Worm (Caenorhabditis elegans) whole organism, early embryonic: ENCODE results near the gene F17C11.26.

Source experiments
- B0310.2 ChIP-seq: sonication (generic microtip); optimal IDR thresholded peaks from 2 replicates; lab custom pipeline; 2016; ENCODE audit warnings: mild to moderate bottlenecking, missing genetic modification characterization, missing compliant biosample characterization
- F13C5.2 ChIP-seq: sonication (generic microtip); optimal IDR thresholded peaks from 2 replicates; lab custom pipeline; 2017; ENCODE audit warnings: mild to moderate bottlenecking, missing genetic modification characterization, inconsistent platforms, missing compliant biosample characterization
- aly-1 ChIP-seq: sonication (generic microtip); optimal IDR thresholded peaks from 2 replicates; lab custom pipeline; 2016; ENCODE audit warnings: missing genetic modification characterization, missing compliant biosample characterization
- ama-1 ChIP-seq: fragments of 150-350 bp; optimal IDR thresholded peaks from 2 replicates; lab custom pipeline; 2014
- ceh-13 ChIP-seq: fragments of 200-800 bp; sonication (Bioruptor generic); optimal IDR thresholded peaks from 2 replicates; lab custom pipeline; 2018; ENCODE audit warnings: mild to moderate bottlenecking, missing genetic modification characterization, missing compliant biosample characterization
- ceh-36 ChIP-seq: sonication (generic microtip); optimal IDR thresholded peaks from 2 replicates; lab custom pipeline; 2016; ENCODE audit warnings: missing genetic modification characterization, inconsistent platforms, missing compliant biosample characterization
- ets-7 ChIP-seq: sonication (generic microtip); optimal IDR thresholded peaks from 2 replicates; lab custom pipeline; 2016; ENCODE audit warnings: missing genotype, missing genetic modification characterization, missing compliant biosample characterization
- flt-1 ChIP-seq: fragments of 200-800 bp; sonication (Bioruptor generic); IDR thresholded peaks from 2 replicates; pipeline ENCODE4 v1.3.6; 2022; ENCODE audit warnings: missing genetic modification characterization, missing compliant biosample characterization
- hmbx-1 ChIP-seq: sonication (generic microtip); optimal IDR thresholded peaks from 2 replicates; lab custom pipeline; 2016; ENCODE audit warnings: mild to moderate bottlenecking, missing genetic modification characterization, missing compliant biosample characterization
- hmg-4 ChIP-seq: fragments of 200-800 bp; sonication (Bioruptor generic); optimal IDR thresholded peaks from 2 replicates; lab custom pipeline; 2018; ENCODE audit warnings: mild to moderate bottlenecking, missing genetic modification characterization, missing compliant biosample characterization
- hnd-1 ChIP-seq: sonication (generic microtip); optimal IDR thresholded peaks from 2 replicates; lab custom pipeline; 2016; ENCODE audit warnings: missing genetic modification characterization, missing compliant biosample characterization
- pes-1 ChIP-seq: fragments of 200-800 bp; sonication (Bioruptor generic); IDR thresholded peaks from 2 replicates; pipeline ENCODE4 v1.3.6; 2022; ENCODE audit warnings: missing genetic modification reagents, missing genetic modification characterization, missing compliant biosample characterization
- scrt-1 ChIP-seq: fragments of 200-800 bp; sonication (Bioruptor generic); IDR thresholded peaks from 2 replicates; pipeline ENCODE4 v1.3.6; 2022; ENCODE audit warnings: missing genetic modification characterization, missing compliant biosample characterization
- sea-1 ChIP-seq: fragments of 200-800 bp; sonication (Bioruptor generic); conservative IDR thresholded peaks from 2 replicates; pipeline ENCODE4 v1.3.6; 2022; ENCODE audit warnings: missing genetic modification characterization, missing compliant biosample characterization
- tbx-11 ChIP-seq: fragments of 200-800 bp; sonication (Bioruptor generic); IDR thresholded peaks from 2 replicates; pipeline ENCODE4 v1.3.6; 2022; ENCODE audit warnings: missing genetic modification characterization, missing compliant biosample characterization
- tbx-37 ChIP-seq: fragments of 200-800 bp; sonication (Bioruptor generic); conservative IDR thresholded peaks from 2 replicates; pipeline ENCODE4 v1.3.6; 2022; ENCODE audit warnings: missing genetic modification reagents, missing genetic modification characterization, missing compliant biosample characterization
- tra-4 ChIP-seq: sonication (generic microtip); optimal IDR thresholded peaks from 2 replicates; lab custom pipeline; 2017; ENCODE audit warnings: missing genetic modification characterization, missing compliant biosample characterization

Gene F17C11.26

ce11 chrV:10941150-10941549, at the start of gene F17C11.26:
Gene F17C11.26 (plus strand): TSS chrV:10941450.
- no peak for TF ChIP-seq tbx-11 (GFP tag; lab: Robert Waterston, UW)
- TF ChIP-seq hmbx-1 (tag; lab: Kevin White, UChicago) = no peak
- no peak for TF ChIP-seq F13C5.2 (tag; lab: Kevin White, UChicago)
- no peak for TF ChIP-seq hnd-1 (tag; lab: Kevin White, UChicago)
- TF ChIP-seq ceh-36 (tag; lab: Kevin White, UChicago) = no peak
- no peak for TF ChIP-seq sea-1
- no peak for TF ChIP-seq B0310.2 (tag; lab: Kevin White, UChicago)
- no peak for TF ChIP-seq ama-1 (lab: Kevin White, UChicago)
- no peak for TF ChIP-seq scrt-1 (GFP tag; lab: Robert Waterston, UW)
- TF ChIP-seq aly-1 (tag; lab: Kevin White, UChicago) = no peak
- no peak for TF ChIP-seq tbx-37
- no peak for TF ChIP-seq pes-1 (GFP tag; lab: Robert Waterston, UW)
- no peak for TF ChIP-seq tra-4 (tag; lab: Kevin White, UChicago)
- TF ChIP-seq hmg-4 (GFP tag; lab: Kevin White, UChicago) = no peak
- TF ChIP-seq flt-1 (GFP tag; lab: Robert Waterston, UW) = no peak
- TF ChIP-seq ets-7 (tag; lab: Kevin White, UChicago) = no peak
- no peak for TF ChIP-seq ceh-13 (GFP tag; lab: Kevin White, UChicago)

DNA sequence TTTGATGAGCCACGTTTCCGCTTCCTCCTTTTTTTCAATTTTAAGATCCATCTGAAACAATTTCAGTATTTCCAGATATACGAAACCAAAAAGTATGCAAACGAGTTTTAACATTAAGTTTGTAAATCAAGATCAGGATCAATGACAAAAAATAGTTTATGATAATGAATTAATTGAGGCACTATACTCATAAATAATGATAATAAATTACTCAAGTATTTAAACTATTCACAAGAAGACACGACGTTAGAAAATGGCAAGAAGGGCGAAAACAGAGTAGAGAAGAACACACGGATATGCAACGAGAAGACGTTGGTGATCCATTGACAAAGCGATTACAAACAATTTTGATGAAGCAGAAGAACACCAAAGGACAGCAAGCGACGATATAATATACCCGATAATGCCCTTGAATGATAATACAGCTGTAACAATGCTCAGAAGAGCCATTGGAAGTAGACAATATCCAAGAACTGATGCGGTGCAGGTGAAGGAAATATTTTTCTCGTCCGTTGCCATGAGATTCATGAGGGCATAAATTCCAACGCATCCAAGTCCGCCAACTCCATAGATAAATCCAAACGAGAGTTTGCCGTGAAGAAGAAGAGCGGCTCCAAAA, 47.6 kb upstream of the F17C11.26 start, which contains the start of gene F32D8.4:
Gene F32D8.4, minus strand, starts transcription at position 51 of the 619 bp plus-strand sequence.
- no peak for TF ChIP-seq B0310.2 (tag; lab: Kevin White, UChicago)
- no peak for TF ChIP-seq flt-1 (GFP tag; lab: Robert Waterston, UW)

DNA sequence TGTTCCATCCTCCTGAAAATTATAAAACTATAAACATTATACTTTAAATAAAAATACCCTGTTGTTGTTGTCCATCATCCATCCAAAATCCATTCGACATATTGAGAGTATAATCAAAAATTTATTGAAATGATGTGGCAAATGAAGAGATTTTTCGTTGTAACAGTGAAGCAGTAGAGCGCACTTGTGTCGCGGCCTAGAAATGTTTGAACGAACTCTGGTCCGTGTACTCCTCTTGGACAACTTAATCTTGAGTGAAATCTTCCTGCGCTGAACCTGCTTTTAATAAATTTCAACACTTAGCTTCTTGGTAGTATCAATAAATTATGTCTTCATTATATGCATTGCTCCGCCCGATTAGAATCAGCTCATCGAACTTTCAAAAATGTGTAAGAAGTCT, 46.6 kb upstream of the F17C11.26 start, which contains the start of the genes F32D8.14 and F32D8.5:
Gene F32D8.14, minus strand, starts transcription at position 188 of the 400 bp plus-strand sequence.
Gene F32D8.5, plus strand, starts transcription at position 200 of the 400 bp plus-strand sequence.
- TF ChIP-seq F13C5.2 (tag; lab: Kevin White, UChicago) (peak; percentile 19), tbx-37 (peak; percentile 69), hnd-1 (tag; lab: Kevin White, UChicago) (no peak), pes-1 (GFP tag; lab: Robert Waterston, UW) (peak; percentile 28; the same call in 1 of the 2 replicates), flt-1 (GFP tag; lab: Robert Waterston, UW) (no peak; the same call in 1 of the 2 replicates), ama-1 (lab: Kevin White, UChicago) (no peak)

DNA sequence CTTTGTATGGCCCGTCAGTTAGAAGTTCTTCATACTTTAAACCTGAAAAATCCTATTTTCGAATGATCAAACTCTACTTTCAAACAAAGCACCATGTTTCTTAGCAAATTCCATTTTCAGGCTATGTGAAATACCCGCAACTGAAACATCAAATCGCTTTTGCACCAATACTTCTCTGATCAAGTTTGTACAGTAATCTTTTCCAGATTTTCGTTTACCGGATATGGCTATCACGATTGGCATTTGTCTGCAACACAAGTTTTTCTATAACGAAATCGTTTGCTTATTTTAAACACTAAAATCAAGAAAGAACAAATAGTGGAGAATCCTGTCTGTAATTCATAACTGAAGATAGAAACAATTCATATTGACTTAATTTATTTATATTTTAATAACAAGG, 45.0 kb upstream of the F17C11.26 start, which contains the start of gene F32D8.13:
Gene F32D8.13, minus strand, starts transcription at position 249 of the 400 bp plus-strand sequence.
- TF ChIP-seq aly-1 (tag; lab: Kevin White, UChicago) = no peak
- no peak for TF ChIP-seq ets-7 (tag; lab: Kevin White, UChicago)
- no peak for TF ChIP-seq B0310.2 (tag; lab: Kevin White, UChicago)
- no peak for TF ChIP-seq ceh-36 (tag; lab: Kevin White, UChicago)
- no peak for TF ChIP-seq hmg-4 (GFP tag; lab: Kevin White, UChicago)
- no peak for TF ChIP-seq ama-1 (lab: Kevin White, UChicago)
- TF ChIP-seq flt-1 (GFP tag; lab: Robert Waterston, UW) = no peak
- no peak for TF ChIP-seq sea-1
- no peak for TF ChIP-seq hmbx-1 (tag; lab: Kevin White, UChicago)
- no peak for TF ChIP-seq hnd-1 (tag; lab: Kevin White, UChicago)

ce11 chrV:10896706-10897105, 44.5 kb upstream of the F17C11.26 start:
- TF ChIP-seq pes-1 (GFP tag; lab: Robert Waterston, UW) (no peak), ama-1 (lab: Kevin White, UChicago) (no peak), tbx-37 (no peak), sea-1 (no peak), hmg-4 (GFP tag; lab: Kevin White, UChicago) (no peak), F13C5.2 (tag; lab: Kevin White, UChicago) (no peak), ceh-36 (tag; lab: Kevin White, UChicago) (no peak), tbx-11 (GFP tag; lab: Robert Waterston, UW) (no peak), aly-1 (tag; lab: Kevin White, UChicago) (no peak), hnd-1 (tag; lab: Kevin White, UChicago) (no peak), ceh-13 (GFP tag; lab: Kevin White, UChicago) (no peak), flt-1 (GFP tag; lab: Robert Waterston, UW) (no peak), hmbx-1 (tag; lab: Kevin White, UChicago) (no peak), tra-4 (tag; lab: Kevin White, UChicago) (no peak), ets-7 (tag; lab: Kevin White, UChicago) (no peak), scrt-1 (GFP tag; lab: Robert Waterston, UW) (no peak), B0310.2 (tag; lab: Kevin White, UChicago) (no peak)

- TF ChIP-seq F13C5.2 (tag; lab: Kevin White, UChicago) = no peak
- TF ChIP-seq tbx-11 (GFP tag; lab: Robert Waterston, UW) = no peak
- TF ChIP-seq B0310.2 (tag; lab: Kevin White, UChicago) = no peak
- TF ChIP-seq flt-1 (GFP tag; lab: Robert Waterston, UW) = no peak
- no peak for TF ChIP-seq ceh-36 (tag; lab: Kevin White, UChicago)
- TF ChIP-seq tra-4 (tag; lab: Kevin White, UChicago) = no peak
- TF ChIP-seq hmbx-1 (tag; lab: Kevin White, UChicago) = no peak
- TF ChIP-seq hnd-1 (tag; lab: Kevin White, UChicago) = no peak
- TF ChIP-seq pes-1 (GFP tag; lab: Robert Waterston, UW) = no peak
- no peak for TF ChIP-seq ceh-13 (GFP tag; lab: Kevin White, UChicago)
- no peak for TF ChIP-seq sea-1
- TF ChIP-seq ama-1 (lab: Kevin White, UChicago) = no peak
- TF ChIP-seq aly-1 (tag; lab: Kevin White, UChicago) = no peak
Measured at ce11 chrV:10897106-10897171, 44.3 kb upstream of the F17C11.26 start, which contains the start of gene sec-61.G. Gene sec-61.G (minus strand): TSS chrV:10897143.

DNA sequence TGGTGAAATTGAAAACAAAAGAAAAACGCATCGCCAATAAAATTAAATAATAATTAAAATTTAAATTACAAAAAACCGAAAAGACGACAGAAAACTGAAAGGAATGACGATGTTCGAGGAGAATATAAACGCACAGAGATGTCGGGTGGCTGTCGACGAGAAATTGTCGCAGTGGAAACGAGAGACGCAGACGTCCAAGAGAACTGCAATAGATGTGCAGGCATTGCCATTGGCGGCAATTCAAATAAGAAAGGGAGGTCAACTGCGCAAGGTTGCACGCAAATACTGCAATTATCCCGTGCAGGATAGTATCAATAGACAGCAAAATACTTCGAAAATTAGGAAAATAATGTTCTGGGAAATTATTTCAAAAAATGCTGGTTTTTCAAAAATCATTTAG, 44.1 kb upstream of the F17C11.26 start:
- TF ChIP-seq scrt-1 (GFP tag; lab: Robert Waterston, UW) (peak; percentile 46; the same call in 1 of the 2 replicates), sea-1 (peak; percentile 68; the same call in 1 of the 2 replicates), tbx-11 (GFP tag; lab: Robert Waterston, UW) (peak; percentile 58; the same call in 1 of the 2 replicates), tbx-37 (peak; percentile 61), ceh-36 (tag; lab: Kevin White, UChicago) (no peak), ets-7 (tag; lab: Kevin White, UChicago) (no peak), ama-1 (lab: Kevin White, UChicago) (no peak), hmg-4 (GFP tag; lab: Kevin White, UChicago) (peak; percentile 82), pes-1 (GFP tag; lab: Robert Waterston, UW) (no peak; the same call in none of the 2 replicates), F13C5.2 (tag; lab: Kevin White, UChicago) (peak; percentile 93), hmbx-1 (tag; lab: Kevin White, UChicago) (no peak), flt-1 (GFP tag; lab: Robert Waterston, UW) (peak; percentile 76), ceh-13 (GFP tag; lab: Kevin White, UChicago) (no peak), aly-1 (tag; lab: Kevin White, UChicago) (no peak), hnd-1 (tag; lab: Kevin White, UChicago) (peak; percentile 53), tra-4 (tag; lab: Kevin White, UChicago) (no peak), B0310.2 (tag; lab: Kevin White, UChicago) (peak; percentile 25)
